Worm (Caenorhabditis elegans): ENCODE results near the gene F43C1.7.

F43C1.7 gene

DNA sequence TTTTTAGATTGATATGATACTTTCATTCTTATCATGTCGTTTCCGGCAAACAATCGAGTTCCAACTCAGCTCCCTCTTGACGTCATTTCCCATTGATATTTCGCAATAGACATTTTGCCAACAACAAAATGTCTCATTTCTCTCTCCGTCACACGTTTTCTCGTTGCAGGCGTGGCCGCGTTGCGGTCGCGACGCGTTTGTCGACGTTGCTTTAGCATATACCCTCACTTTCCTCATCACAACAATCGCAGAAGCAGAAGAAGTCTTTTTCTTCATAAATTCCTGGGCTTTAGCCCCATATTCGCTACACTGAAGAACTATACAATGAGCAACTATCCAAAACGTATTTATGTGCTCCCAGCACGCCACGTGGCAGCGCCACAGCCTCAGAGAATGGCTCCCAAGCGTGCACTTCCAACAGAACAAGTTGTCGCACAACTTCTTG, 48.7 kb downstream of the F43C1.7 start, which contains the start of gene xbp-1 (continued):
- TF ChIP-seq K09A11.1 (tag; optimal IDR thresholded peaks at IDR 0.05; ENCODE audit: insufficient read depth) = no peak
- TF ChIP-seq dve-1 (tag; optimal IDR thresholded peaks at IDR 0.05) = peak; percentile 87
- peak; percentile 62 for TF ChIP-seq hlh-30 (tag; optimal IDR thresholded peaks at IDR 0.05; ENCODE audit: insufficient read depth)
- TF ChIP-seq K02D7.2 (tag; optimal IDR thresholded peaks at IDR 0.05) = no peak
- no peak for TF ChIP-seq npax-4 (tag; optimal IDR thresholded peaks at IDR 0.05)
- peak; percentile 90 for TF ChIP-seq unc-55 (GFP tag; optimal IDR thresholded peaks at IDR 0.05)
- TF ChIP-seq F13H6.1 (tag; optimal IDR thresholded peaks at IDR 0.05) = no peak
- no peak for TF ChIP-seq ceh-34 (tag; optimal IDR thresholded peaks at IDR 0.05)
- no peak for TF ChIP-seq ceh-19 (GFP tag; optimal IDR thresholded peaks at IDR 0.05)
- peak; percentile 38 for TF ChIP-seq ceh-14 (tag; optimal IDR thresholded peaks at IDR 0.05)
- TF ChIP-seq che-1 (tag; optimal IDR thresholded peaks at IDR 0.05) = no peak
- peak; percentile 87 for TF ChIP-seq nfya-1 (tag; optimal IDR thresholded peaks at IDR 0.05)
- TF ChIP-seq sdc-2 (tag; optimal IDR thresholded peaks at IDR 0.05) = peak; percentile 2
- no peak for TF ChIP-seq C38D4.7 (GFP tag; optimal IDR thresholded peaks at IDR 0.05)
- TF ChIP-seq ama-1 (optimal IDR thresholded peaks at IDR 0.05) = peak; percentile 23
- TF ChIP-seq ceh-45 (GFP tag; IDR thresholded peaks at IDR 0.05) = no peak
- no peak for TF ChIP-seq ztf-16 (tag; optimal IDR thresholded peaks at IDR 0.05)
- TF ChIP-seq mec-3 (tag; optimal IDR thresholded peaks at IDR 0.05; ENCODE audit: borderline replicate concordance) = no peak
- peak; percentile 22 for TF ChIP-seq madf-2 (tag; optimal IDR thresholded peaks at IDR 0.05)
- peak; percentile 71 for TF ChIP-seq ceh-31 (tag; optimal IDR thresholded peaks at IDR 0.05)
- TF ChIP-seq ceh-18 (tag; optimal IDR thresholded peaks at IDR 0.05) = peak; percentile 71
- peak; percentile 41 for TF ChIP-seq dmd-4 (tag; optimal IDR thresholded peaks at IDR 0.05; ENCODE audit: borderline replicate concordance)
- TF ChIP-seq ets-4 (tag; optimal IDR thresholded peaks at IDR 0.05) = peak; percentile 38
- peak; percentile 68 for TF ChIP-seq ref-2 (tag; optimal IDR thresholded peaks at IDR 0.05)
- no peak for TF ChIP-seq pag-3 (tag; optimal IDR thresholded peaks at IDR 0.05; ENCODE audit: borderline replicate concordance)
- no peak for TF ChIP-seq nhr-11 (tag; optimal IDR thresholded peaks at IDR 0.05)
- peak; percentile 76 for TF ChIP-seq rnt-1 (tag; optimal IDR thresholded peaks at IDR 0.05)
- no peak for TF ChIP-seq pha-2 (tag; optimal IDR thresholded peaks at IDR 0.05)
- TF ChIP-seq hlh-13 (GFP tag; optimal IDR thresholded peaks at IDR 0.05) = no peak
